Worm (Caenorhabditis elegans) whole organism, young adult: ENCODE results near the gene C53B4.3.

Source experiments
- B0019.2 ChIP-seq: fragments of 200-800 bp; sonication (Bioruptor generic); conservative IDR thresholded peaks from 2 replicates; pipeline ENCODE4 v1.3.6; 2022; ENCODE audit warnings: missing genetic modification reagents, missing genetic modification characterization, missing compliant biosample characterization
- B0261.1 ChIP-seq: sonication (generic microtip); optimal IDR thresholded peaks from 2 replicates; lab custom pipeline; 2016; ENCODE audit warnings: mild to moderate bottlenecking, missing genetic modification characterization, moderate library complexity, missing compliant biosample characterization
- C17E4.6 ChIP-seq: fragments of 200-800 bp; sonication (Bioruptor generic); IDR thresholded peaks from 2 replicates; pipeline ENCODE4 v1.3.6; 2022; ENCODE audit warnings: missing genetic modification reagents, missing genetic modification characterization, missing compliant biosample characterization
- F10E7.11 ChIP-seq: sonication (generic microtip); optimal IDR thresholded peaks from 2 replicates; lab custom pipeline; 2017; ENCODE audit warnings: mild to moderate bottlenecking, missing genetic modification characterization, moderate library complexity, missing compliant biosample characterization
- F39B2.1 ChIP-seq: fragments of 200-800 bp; sonication (Bioruptor generic); IDR thresholded peaks from 2 replicates; pipeline ENCODE4 v1.3.6; 2022; ENCODE audit warnings: missing genetic modification reagents, missing genetic modification characterization, missing compliant biosample characterization
- F55B11.4 ChIP-seq: sonication (generic microtip); optimal IDR thresholded peaks from 2 replicates; lab custom pipeline; 2016; ENCODE audit warnings: missing compliant biosample characterization, missing genetic modification characterization, borderline replicate concordance; ENCODE audit not compliant: insufficient read depth
- F57A8.1 ChIP-seq: fragments of 200-800 bp; sonication (Bioruptor generic); optimal IDR thresholded peaks from 2 replicates; lab custom pipeline; 2018; ENCODE audit warnings: mild to moderate bottlenecking, missing genetic modification characterization, moderate library complexity, missing compliant biosample characterization
- F57C9.4 ChIP-seq: sonication (generic microtip); optimal IDR thresholded peaks from 2 replicates; lab custom pipeline; 2017; ENCODE audit warnings: mild to moderate bottlenecking, missing genetic modification characterization, missing compliant biosample characterization
- T07F8.4 ChIP-seq: sonication (generic microtip); optimal IDR thresholded peaks from 2 replicates; lab custom pipeline; 2016; ENCODE audit warnings: mild to moderate bottlenecking, missing genetic modification characterization, moderate library complexity, missing compliant biosample characterization
- Y53G8AR.9 ChIP-seq: fragments of 200-800 bp; sonication (Bioruptor generic); conservative IDR thresholded peaks from 2 replicates; pipeline ENCODE4 v1.3.6; 2022; ENCODE audit warnings: missing genetic modification reagents, missing genetic modification characterization, missing compliant biosample characterization
- Y95B8A.8 ChIP-seq: fragments of 200-800 bp; sonication (Bioruptor generic); IDR thresholded peaks from 2 replicates; pipeline ENCODE4 v1.3.6; 2022; ENCODE audit warnings: missing genetic modification reagents, missing genetic modification characterization, missing compliant biosample characterization
- ZK185.1 ChIP-seq: sonication (generic microtip); optimal IDR thresholded peaks from 2 replicates; lab custom pipeline; 2016; ENCODE audit warnings: mild to moderate bottlenecking, missing genetic modification characterization, missing compliant biosample characterization; ENCODE audit not compliant: poor library complexity, severe bottlenecking
- atf-7 ChIP-seq: sonication (generic microtip); optimal IDR thresholded peaks from 2 replicates; lab custom pipeline; 2017; ENCODE audit warnings: mild to moderate bottlenecking, missing genetic modification characterization, missing compliant biosample characterization
- attf-6 ChIP-seq: fragments of 200-800 bp; sonication (Bioruptor generic); IDR thresholded peaks from 2 replicates; pipeline ENCODE4 v1.3.6; 2022; ENCODE audit warnings: missing genetic modification reagents, missing genetic modification characterization, missing compliant biosample characterization
- bed-1 ChIP-seq: fragments of 200-800 bp; sonication (Bioruptor generic); IDR thresholded peaks from 2 replicates; pipeline ENCODE4 v1.3.6; 2022; ENCODE audit warnings: missing genetic modification reagents, missing genetic modification characterization, missing compliant biosample characterization
- ccch-3 ChIP-seq: fragments of 200-800 bp; sonication (Bioruptor generic); optimal IDR thresholded peaks from 2 replicates; lab custom pipeline; 2018; ENCODE audit warnings: mild to moderate bottlenecking, missing genetic modification characterization, missing compliant biosample characterization
- cebp-2 ChIP-seq: fragments of 200-800 bp; sonication (Bioruptor generic); IDR thresholded peaks from 2 replicates; pipeline ENCODE4 v1.3.6; 2022; ENCODE audit warnings: missing genetic modification characterization, missing compliant biosample characterization
- ceh-100 ChIP-seq: fragments of 200-800 bp; sonication (Bioruptor generic); IDR thresholded peaks from 2 replicates; pipeline ENCODE4 v1.3.6; 2022; ENCODE audit warnings: missing genetic modification reagents, missing genetic modification characterization, missing compliant biosample characterization
- ceh-58 ChIP-seq: fragments of 200-800 bp; sonication (Bioruptor generic); IDR thresholded peaks from 2 replicates; pipeline ENCODE4 v1.3.6; 2022; ENCODE audit warnings: missing genetic modification characterization, missing compliant biosample characterization
- ceh-79 ChIP-seq: sonication (generic microtip); optimal IDR thresholded peaks from 2 replicates; lab custom pipeline; 2017; ENCODE audit warnings: mild to moderate bottlenecking, missing genetic modification characterization, missing compliant biosample characterization
- ceh-91 ChIP-seq: fragments of 200-800 bp; sonication (Bioruptor generic); IDR thresholded peaks from 2 replicates; pipeline ENCODE4 v1.3.6; 2022; ENCODE audit warnings: missing genetic modification reagents, missing genetic modification characterization, missing compliant biosample characterization
- dox-1 ChIP-seq: fragments of 200-800 bp; sonication (Bioruptor generic); IDR thresholded peaks from 2 replicates; pipeline ENCODE4 v1.3.6; 2022; ENCODE audit warnings: missing genetic modification reagents, missing genetic modification characterization, missing compliant biosample characterization
- egl-44 ChIP-seq: fragments of 200-800 bp; sonication (Bioruptor generic); IDR thresholded peaks from 2 replicates; pipeline ENCODE4 v1.3.6; 2022; ENCODE audit warnings: missing genetic modification reagents, missing genetic modification characterization, missing compliant biosample characterization
- egrh-3 ChIP-seq: fragments of 200-800 bp; sonication (Bioruptor generic); IDR thresholded peaks from 2 replicates; pipeline ENCODE4 v1.3.6; 2022; ENCODE audit warnings: missing genetic modification reagents, missing genetic modification characterization, missing compliant biosample characterization
- ekl-4 ChIP-seq: fragments of 200-800 bp; sonication (Bioruptor generic); IDR thresholded peaks from 2 replicates; pipeline ENCODE4 v1.3.6; 2022; ENCODE audit warnings: missing genetic modification reagents, missing genetic modification characterization, missing compliant biosample characterization
- fkh-3 ChIP-seq: sonication (generic microtip); optimal IDR thresholded peaks from 2 replicates; lab custom pipeline; 2016; ENCODE audit warnings: mild to moderate bottlenecking, missing genetic modification characterization, missing compliant biosample characterization
- gei-17 ChIP-seq: fragments of 200-800 bp; sonication (Bioruptor generic); optimal IDR thresholded peaks from 2 replicates; lab custom pipeline; 2018; ENCODE audit warnings: mild to moderate bottlenecking, missing genetic modification characterization, missing compliant biosample characterization
- him-1 ChIP-seq: sonication (generic microtip); optimal IDR thresholded peaks from 2 replicates; lab custom pipeline; 2016; ENCODE audit warnings: missing genotype, missing genetic modification reagents, missing genetic modification characterization, missing compliant biosample characterization
- lag-1 ChIP-seq: fragments of 200-800 bp; sonication (Bioruptor generic); IDR thresholded peaks from 2 replicates; pipeline ENCODE4 v1.3.6; 2022; ENCODE audit warnings: missing genetic modification reagents, missing genetic modification characterization, missing compliant biosample characterization
- let-526 ChIP-seq: fragments of 200-800 bp; sonication (Bioruptor generic); IDR thresholded peaks from 2 replicates; pipeline ENCODE4 v1.3.6; 2022; ENCODE audit warnings: missing genetic modification reagents, missing genetic modification characterization, missing compliant biosample characterization
- let-607 ChIP-seq, 2 experiments: fragments of 200-800 bp in 1 of 2; sonication (Bioruptor generic) in 1 of 2; sonication (generic microtip) in 1 of 2; optimal IDR thresholded peaks; 2 replicates each; lab custom pipeline; 2016 to 2018; ENCODE audit warnings: mild to moderate bottlenecking in 2 of 2, missing compliant biosample characterization in 2 of 2, missing genetic modification characterization in 2 of 2, moderate library complexity in 2 of 2, missing genotype in 1 of 2
- lin-54 ChIP-seq: fragments of 200-800 bp; sonication (Bioruptor generic); optimal IDR thresholded peaks from 2 replicates; lab custom pipeline; 2018; ENCODE audit warnings: mild to moderate bottlenecking, missing genetic modification characterization, missing compliant biosample characterization
- lsy-27 ChIP-seq: sonication (generic microtip); optimal IDR thresholded peaks from 2 replicates; lab custom pipeline; 2017; ENCODE audit warnings: missing genetic modification characterization, mild to moderate bottlenecking, missing compliant biosample characterization, antibody characterized with exemption, missing genotype, borderline replicate concordance; ENCODE audit not compliant: insufficient read depth
- madf-6 ChIP-seq: fragments of 200-800 bp; sonication (Bioruptor generic); IDR thresholded peaks from 2 replicates; pipeline ENCODE4 v1.3.6; 2022; ENCODE audit warnings: missing genetic modification reagents, missing genetic modification characterization, missing compliant biosample characterization
- nhr-120 ChIP-seq: fragments of 200-800 bp; sonication (Bioruptor generic); IDR thresholded peaks from 2 replicates; pipeline ENCODE4 v1.3.6; 2022; ENCODE audit warnings: missing genetic modification characterization, missing compliant biosample characterization
- nhr-179 ChIP-seq: sonication (generic microtip); optimal IDR thresholded peaks from 2 replicates; lab custom pipeline; 2016; ENCODE audit warnings: mild to moderate bottlenecking, missing genetic modification characterization, missing compliant biosample characterization
- nhr-90 ChIP-seq: sonication (generic microtip); optimal IDR thresholded peaks from 2 replicates; lab custom pipeline; 2016; ENCODE audit warnings: missing genotype, mild to moderate bottlenecking, missing genetic modification characterization, missing compliant biosample characterization
- rpc-1 ChIP-seq, 2 experiments: fragments of 150-350 bp in 1 of 2; sonication (generic microtip) in 1 of 2; optimal IDR thresholded peaks; 2 replicates each; lab custom pipeline; 2014 to 2018; ENCODE audit warnings: missing biosample characterization in 1 of 2, missing genetic modification characterization in 1 of 2, missing genetic modification reagents in 1 of 2, missing genotype in 1 of 2
- snpc-1.3 ChIP-seq: sonication (generic microtip); optimal IDR thresholded peaks from 2 replicates; lab custom pipeline; 2017; ENCODE audit warnings: missing genetic modification characterization, mild to moderate bottlenecking, missing compliant biosample characterization, antibody characterized with exemption, moderate library complexity, missing genotype, missing genetic modification reagents; ENCODE audit not compliant: insufficient read depth
- snpc-3.4 ChIP-seq: sonication (generic microtip); optimal IDR thresholded peaks from 2 replicates; lab custom pipeline; 2017; ENCODE audit warnings: missing genetic modification characterization, mild to moderate bottlenecking, missing compliant biosample characterization, antibody characterized with exemption, moderate library complexity, missing genotype, missing genetic modification reagents
- tlf-1 ChIP-seq: fragments of 200-800 bp; sonication (Bioruptor generic); optimal IDR thresholded peaks from 2 replicates; lab custom pipeline; 2018; ENCODE audit warnings: mild to moderate bottlenecking, missing genetic modification characterization, missing compliant biosample characterization
- unc-62 ChIP-seq: fragments of 150-350 bp; optimal IDR thresholded peaks from 2 replicates; lab custom pipeline; 2014; ENCODE audit warnings: missing biosample characterization, missing genetic modification reagents, missing genetic modification characterization
- xnd-1 ChIP-seq: sonication (generic microtip); optimal IDR thresholded peaks from 2 replicates; lab custom pipeline; 2016; ENCODE audit warnings: missing genotype, missing genetic modification reagents, missing genetic modification characterization, missing compliant biosample characterization
- zim-3 ChIP-seq: sonication (generic microtip); optimal IDR thresholded peaks from 2 replicates; lab custom pipeline; 2017; ENCODE audit warnings: mild to moderate bottlenecking, missing genetic modification characterization, moderate library complexity, missing compliant biosample characterization
- ztf-18 ChIP-seq: sonication (generic microtip); optimal IDR thresholded peaks from 2 replicates; lab custom pipeline; 2016; ENCODE audit warnings: missing genotype, mild to moderate bottlenecking, missing genetic modification characterization, missing compliant biosample characterization
- ztf-25 ChIP-seq: fragments of 200-800 bp; sonication (Bioruptor generic); IDR thresholded peaks from 2 replicates; pipeline ENCODE4 v1.3.6; 2022; ENCODE audit warnings: missing genetic modification reagents, missing genetic modification characterization, missing compliant biosample characterization
- ztf-3 ChIP-seq: fragments of 200-800 bp; sonication (Bioruptor generic); optimal IDR thresholded peaks from 2 replicates; lab custom pipeline; 2018; ENCODE audit warnings: mild to moderate bottlenecking, missing genetic modification characterization, missing compliant biosample characterization

C53B4.3 gene

ce11 chrIV:8927093-8927492 lies 46.4 kb downstream of the C53B4.3 start:
- TF ChIP-seq B0019.2 (GFP tag; lab: Robert Waterston, UW), result 0 out of 2 replicates have a peak, but pooled peaks have one; percentile 43
- peak; percentile 74 for TF ChIP-seq ceh-100 (GFP tag; lab: Robert Waterston, UW)
- TF ChIP-seq xnd-1 (tag; lab: Kevin White, UChicago), result peak; percentile 42
- peak; percentile 70 for TF ChIP-seq F57A8.1
- peak; percentile 94 for TF ChIP-seq egl-44 (GFP tag; lab: Robert Waterston, UW)
- TF ChIP-seq F57C9.4 (tag; lab: Kevin White, UChicago), result peak; percentile 87
- TF ChIP-seq lag-1 (GFP tag; lab: Robert Waterston, UW), result no peak
- TF ChIP-seq lin-54 (GFP tag; lab: Kevin White, UChicago), result peak; percentile 82
- peak; percentile 68 for TF ChIP-seq him-1 (tag; lab: Kevin White, UChicago)
- peak; percentile 62; the same call in 1 of the 2 replicates for TF ChIP-seq ztf-25 (GFP tag; lab: Robert Waterston, UW)
- TF ChIP-seq lsy-27, result peak; percentile 75
- TF ChIP-seq bed-1, result 0 out of 2 replicates have a peak, but pooled peaks have one; percentile 65
- peak; percentile 84 for TF ChIP-seq atf-7 (tag; lab: Kevin White, UChicago)
- peak; percentile 78 for TF ChIP-seq nhr-179 (tag; lab: Kevin White, UChicago)
- 0 out of 2 replicates have a peak, but pooled peaks have one; percentile 30 for TF ChIP-seq ceh-58 (GFP tag; lab: Robert Waterston, UW)
- peak; percentile 74 for TF ChIP-seq tlf-1
- peak; percentile 48; the same call in 1 of the 2 replicates for TF ChIP-seq attf-6 (GFP tag; lab: Robert Waterston, UW)
- TF ChIP-seq rpc-1 (optimal IDR thresholded peaks at IDR 0.05; lab: Kevin White, UChicago), result peak; percentile 94
- TF ChIP-seq rpc-1 (tag; optimal IDR thresholded peaks at IDR 0.05; lab: Kevin White, UChicago), result peak; percentile 91
- TF ChIP-seq snpc-1.3, result peak; percentile 95
- TF ChIP-seq dox-1, result peak; percentile 91
- TF ChIP-seq zim-3 (tag; lab: Kevin White, UChicago), result peak; percentile 95
- peak; percentile 89 for TF ChIP-seq snpc-3.4 (tag; lab: Kevin White, UChicago)
- TF ChIP-seq ceh-91 (GFP tag; lab: Robert Waterston, UW), result 0 out of 2 replicates have a peak, but pooled peaks have one; percentile 7
- peak; percentile 91 for TF ChIP-seq T07F8.4
- TF ChIP-seq B0261.1 (tag; lab: Kevin White, UChicago), result peak; percentile 98
- TF ChIP-seq fkh-3 (tag; lab: Kevin White, UChicago), result peak; percentile 93
- peak; percentile 57 for TF ChIP-seq egrh-3 (GFP tag; lab: Robert Waterston, UW)
- TF ChIP-seq gei-17 (GFP tag; lab: Kevin White, UChicago), result peak; percentile 45
- peak; percentile 89 for TF ChIP-seq ztf-18 (tag; lab: Kevin White, UChicago)
- 0 out of 2 replicates have a peak, but pooled peaks have one; percentile 40 for TF ChIP-seq Y95B8A.8 (GFP tag; lab: Robert Waterston, UW)
- no peak for TF ChIP-seq F55B11.4 (tag; lab: Kevin White, UChicago)
- peak; percentile 74 for TF ChIP-seq madf-6 (GFP tag; lab: Robert Waterston, UW)
- TF ChIP-seq let-607 (tag; optimal IDR thresholded peaks at IDR 0.05; lab: Kevin White, UChicago), result peak; percentile 54 to 64
- peak; percentile 92 for TF ChIP-seq F10E7.11 (tag; lab: Kevin White, UChicago)
- TF ChIP-seq ZK185.1 (tag; lab: Kevin White, UChicago), result peak; percentile 91
- TF ChIP-seq cebp-2 (GFP tag; lab: Robert Waterston, UW), result peak; percentile 86; the same call in 1 of the 2 replicates
- peak; percentile 89; the same call in 1 of the 2 replicates for TF ChIP-seq nhr-120 (GFP tag; lab: Robert Waterston, UW)
- TF ChIP-seq let-526 (GFP tag; lab: Robert Waterston, UW), result peak; percentile 50; the same call in 1 of the 2 replicates
- TF ChIP-seq ztf-3 (GFP tag; lab: Kevin White, UChicago), result peak; percentile 65
- peak; percentile 94 for TF ChIP-seq ceh-79 (tag; lab: Kevin White, UChicago)
- TF ChIP-seq nhr-90 (tag; lab: Kevin White, UChicago), result peak; percentile 96
- peak; percentile 38 for TF ChIP-seq ccch-3 (GFP tag; lab: Kevin White, UChicago)
- peak; percentile 60 for TF ChIP-seq C17E4.6 (GFP tag; lab: Robert Waterston, UW)
- TF ChIP-seq unc-62 (GFP tag; lab: Kevin White, UChicago), result no peak
- peak; percentile 76 for TF ChIP-seq Y53G8AR.9
- TF ChIP-seq F39B2.1 (GFP tag; lab: Robert Waterston, UW), result no peak
- TF ChIP-seq ekl-4 (GFP tag; lab: Robert Waterston, UW), result peak; percentile 89
